Fruit fly (Drosophila melanogaster): ENCODE data around the gene CG14540.

- no peak for TF ChIP-seq pan (optimal IDR thresholded peaks at IDR 0.05)
- TF ChIP-seq pan (GFP tag; optimal IDR thresholded peaks at IDR 0.05 in 1 of 2, IDR thresholded peaks at IDR 0.05 in 1 of 2): no peak
- TF ChIP-seq CG17359 (tag; optimal IDR thresholded peaks at IDR 0.05): no peak
- no peak for TF ChIP-seq Oli (tag; optimal IDR thresholded peaks at IDR 0.05)
- no peak for TF ChIP-seq CG17361 (GFP tag; IDR thresholded peaks at IDR 0.05)
- TF ChIP-seq tap (tag; optimal IDR thresholded peaks at IDR 0.05): no peak
- TF ChIP-seq bigmax (GFP tag; optimal IDR thresholded peaks at IDR 0.05): no peak
- TF ChIP-seq wdn (GFP tag; IDR thresholded peaks at IDR 0.05): no peak
- no peak for TF ChIP-seq Gug (GFP tag; IDR thresholded peaks at IDR 0.05)
- no peak for TF ChIP-seq ab (GFP tag; optimal IDR thresholded peaks at IDR 0.05)
- no peak for TF ChIP-seq ap (GFP tag; IDR thresholded peaks at IDR 0.05)
- TF ChIP-seq insv (GFP tag; optimal IDR thresholded peaks at IDR 0.05): no peak
Observed at dm6 chr3R:25956092-25956491, 3.0 kb upstream of the CG14540 start, which contains the start of gene CCAP-R.
